Fruit fly (Drosophila melanogaster): ENCODE results near the gene IntS10.

- TF ChIP-seq usp (GFP tag; optimal IDR thresholded peaks at IDR 0.05) (no peak), h (GFP tag; optimal IDR thresholded peaks at IDR 0.05) (no peak), HLH106 (tag; optimal IDR thresholded peaks at IDR 0.05) (no peak), dsf (GFP tag; optimal IDR thresholded peaks at IDR 0.05; ENCODE audit: borderline replicate concordance) (no peak), Hnf4 (GFP tag; optimal IDR thresholded peaks at IDR 0.05) (no peak), br (GFP tag; optimal IDR thresholded peaks at IDR 0.05) (no peak), tai (GFP tag; optimal IDR thresholded peaks at IDR 0.05) (no peak)
These were observed 15.3 kb upstream of the IntS10 start for dm6 chr3L:3791043-3791682.

Data from whole organism, wandering third instar larva.